Worm (Caenorhabditis elegans) whole organism, young adult: ENCODE data around the gene prx-12.

Source experiments
- B0261.1 ChIP-seq: sonication (generic microtip); optimal IDR thresholded peaks from 2 replicates; lab custom pipeline; 2016; ENCODE audit warnings: mild to moderate bottlenecking, missing genetic modification characterization, moderate library complexity, missing compliant biosample characterization
- B0336.3 ChIP-seq: fragments of 200-800 bp; sonication (Bioruptor generic); IDR thresholded peaks from 2 replicates; pipeline ENCODE4 v1.3.6; 2022; ENCODE audit warnings: missing genetic modification characterization, missing compliant biosample characterization
- F10E7.11 ChIP-seq: sonication (generic microtip); optimal IDR thresholded peaks from 2 replicates; lab custom pipeline; 2017; ENCODE audit warnings: mild to moderate bottlenecking, missing genetic modification characterization, moderate library complexity, missing compliant biosample characterization
- F22D6.2 ChIP-seq: sonication (generic microtip); optimal IDR thresholded peaks from 2 replicates; lab custom pipeline; 2016; ENCODE audit warnings: mild to moderate bottlenecking, missing genetic modification characterization, missing compliant biosample characterization
- F55B11.4 ChIP-seq: sonication (generic microtip); optimal IDR thresholded peaks from 2 replicates; lab custom pipeline; 2016; ENCODE audit warnings: missing compliant biosample characterization, missing genetic modification characterization, borderline replicate concordance; ENCODE audit not compliant: insufficient read depth
- K11D2.4 ChIP-seq: fragments of 200-800 bp; sonication (Bioruptor generic); IDR thresholded peaks from 2 replicates; pipeline ENCODE4 v1.3.6; 2022; ENCODE audit warnings: missing genetic modification reagents, missing genetic modification characterization, missing compliant biosample characterization
- K12H6.12 ChIP-seq: fragments of 200-800 bp; sonication (Bioruptor generic); optimal IDR thresholded peaks from 2 replicates; lab custom pipeline; 2018; ENCODE audit warnings: mild to moderate bottlenecking, missing genetic modification characterization, missing compliant biosample characterization
- Y53G8AR.9 ChIP-seq: fragments of 200-800 bp; sonication (Bioruptor generic); conservative IDR thresholded peaks from 2 replicates; pipeline ENCODE4 v1.3.6; 2022; ENCODE audit warnings: missing genetic modification reagents, missing genetic modification characterization, missing compliant biosample characterization
- Y56A3A.18 ChIP-seq: fragments of 200-800 bp; sonication (Bioruptor generic); IDR thresholded peaks from 2 replicates; pipeline ENCODE4 v1.3.6; 2022; ENCODE audit warnings: missing genetic modification reagents, missing genetic modification characterization, missing compliant biosample characterization
- attf-6 ChIP-seq: fragments of 200-800 bp; sonication (Bioruptor generic); IDR thresholded peaks from 2 replicates; pipeline ENCODE4 v1.3.6; 2022; ENCODE audit warnings: missing genetic modification reagents, missing genetic modification characterization, missing compliant biosample characterization
- bed-1 ChIP-seq: fragments of 200-800 bp; sonication (Bioruptor generic); IDR thresholded peaks from 2 replicates; pipeline ENCODE4 v1.3.6; 2022; ENCODE audit warnings: missing genetic modification reagents, missing genetic modification characterization, missing compliant biosample characterization
- cebp-1 ChIP-seq, 2 experiments: fragments of 200-800 bp in 1 of 2; sonication (Bioruptor generic) in 1 of 2; sonication (generic microtip) in 1 of 2; IDR thresholded peaks in 1 of 2; optimal IDR thresholded peaks in 1 of 2; 2 replicates each; pipeline versions ENCODE4 v1.3.6 to Lab custom; 2017 to 2022; ENCODE audit warnings: missing compliant biosample characterization in 2 of 2, missing genetic modification characterization in 2 of 2, mild to moderate bottlenecking in 1 of 2, missing genetic modification reagents in 1 of 2, moderate library complexity in 1 of 2
- ceh-27 ChIP-seq: fragments of 200-800 bp; sonication (Bioruptor generic); optimal IDR thresholded peaks from 2 replicates; lab custom pipeline; 2018; ENCODE audit warnings: mild to moderate bottlenecking, missing genetic modification characterization, moderate library complexity, missing compliant biosample characterization
- ceh-40 ChIP-seq: fragments of 200-800 bp; sonication (Bioruptor generic); IDR thresholded peaks from 2 replicates; pipeline ENCODE4 v1.3.6; 2022; ENCODE audit warnings: missing genetic modification characterization, missing compliant biosample characterization
- dpl-1 ChIP-seq: fragments of 150-350 bp; optimal IDR thresholded peaks from 2 replicates; lab custom pipeline; 2014; ENCODE audit warnings: missing biosample characterization, missing genetic modification reagents, missing genetic modification characterization
- efl-1 ChIP-seq: fragments of 150-350 bp; optimal IDR thresholded peaks from 2 replicates; lab custom pipeline; 2014; ENCODE audit warnings: missing biosample characterization, missing genetic modification reagents, missing genetic modification characterization
- ets-4 ChIP-seq: fragments of 200-800 bp; sonication (Bioruptor generic); optimal IDR thresholded peaks from 2 replicates; lab custom pipeline; 2018; ENCODE audit warnings: mild to moderate bottlenecking, missing genetic modification characterization, missing compliant biosample characterization
- hlh-12 ChIP-seq: sonication (generic microtip); optimal IDR thresholded peaks from 2 replicates; lab custom pipeline; 2016; ENCODE audit warnings: missing genetic modification characterization, missing compliant biosample characterization
- hlh-26 ChIP-seq: fragments of 200-800 bp; sonication (Bioruptor generic); conservative IDR thresholded peaks from 2 replicates; pipeline ENCODE4 v1.3.6; 2022; ENCODE audit warnings: missing genetic modification reagents, missing genetic modification characterization, missing compliant biosample characterization
- hmg-20 ChIP-seq: fragments of 200-800 bp; sonication (Bioruptor generic); IDR thresholded peaks from 2 replicates; pipeline ENCODE4 v1.3.6; 2022; ENCODE audit warnings: missing genetic modification reagents, missing genetic modification characterization, missing compliant biosample characterization
- hsf-1 ChIP-seq: fragments of 200-800 bp; sonication (Bioruptor generic); IDR thresholded peaks from 2 replicates; pipeline ENCODE4 v1.3.6; 2022; ENCODE audit warnings: missing genetic modification reagents, missing genetic modification characterization, missing compliant biosample characterization
- lag-1 ChIP-seq: fragments of 200-800 bp; sonication (Bioruptor generic); IDR thresholded peaks from 2 replicates; pipeline ENCODE4 v1.3.6; 2022; ENCODE audit warnings: missing genetic modification reagents, missing genetic modification characterization, missing compliant biosample characterization
- madf-3 ChIP-seq: fragments of 200-800 bp; sonication (Bioruptor generic); IDR thresholded peaks from 2 replicates; pipeline ENCODE4 v1.3.6; 2022; ENCODE audit warnings: missing genetic modification reagents, missing genetic modification characterization, missing compliant biosample characterization
- madf-6 ChIP-seq: fragments of 200-800 bp; sonication (Bioruptor generic); IDR thresholded peaks from 2 replicates; pipeline ENCODE4 v1.3.6; 2022; ENCODE audit warnings: missing genetic modification reagents, missing genetic modification characterization, missing compliant biosample characterization
- madf-8 ChIP-seq: fragments of 200-800 bp; sonication (Bioruptor generic); conservative IDR thresholded peaks from 2 replicates; pipeline ENCODE4 v1.3.6; 2022; ENCODE audit warnings: missing genetic modification reagents, missing genetic modification characterization, missing compliant biosample characterization
- mcd-1 ChIP-seq: fragments of 200-800 bp; sonication (Bioruptor generic); IDR thresholded peaks from 2 replicates; pipeline ENCODE4 v1.3.6; 2022; ENCODE audit warnings: missing genetic modification reagents, missing genetic modification characterization, missing compliant biosample characterization
- mel-28 ChIP-seq: sonication (generic microtip); optimal IDR thresholded peaks from 2 replicates; lab custom pipeline; 2016; ENCODE audit warnings: borderline replicate concordance, mild to moderate bottlenecking, missing genetic modification characterization, missing compliant biosample characterization
- nfya-2 ChIP-seq: fragments of 200-800 bp; sonication (Bioruptor generic); IDR thresholded peaks from 2 replicates; pipeline ENCODE4 v1.3.6; 2022; ENCODE audit warnings: missing genetic modification reagents, missing genetic modification characterization, missing compliant biosample characterization
- nhr-80 ChIP-seq: sonication (generic microtip); optimal IDR thresholded peaks from 2 replicates; lab custom pipeline; 2016; ENCODE audit warnings: missing genetic modification characterization, missing compliant biosample characterization
- repo-1 ChIP-seq: sonication (generic microtip); optimal IDR thresholded peaks from 2 replicates; lab custom pipeline; 2017; ENCODE audit warnings: mild to moderate bottlenecking, missing genetic modification characterization, missing compliant biosample characterization
- snpc-3.4 ChIP-seq: sonication (generic microtip); optimal IDR thresholded peaks from 2 replicates; lab custom pipeline; 2017; ENCODE audit warnings: missing genetic modification characterization, mild to moderate bottlenecking, missing compliant biosample characterization, antibody characterized with exemption, moderate library complexity, missing genotype, missing genetic modification reagents
- unc-62 ChIP-seq: fragments of 150-350 bp; optimal IDR thresholded peaks from 2 replicates; lab custom pipeline; 2014; ENCODE audit warnings: missing biosample characterization, missing genetic modification reagents, missing genetic modification characterization
- ztf-28 ChIP-seq: fragments of 200-800 bp; sonication (Bioruptor generic); IDR thresholded peaks from 2 replicates; pipeline ENCODE4 v1.3.6; 2022; ENCODE audit warnings: missing genetic modification reagents, missing genetic modification characterization, missing compliant biosample characterization
- ztf-3 ChIP-seq: fragments of 200-800 bp; sonication (Bioruptor generic); optimal IDR thresholded peaks from 2 replicates; lab custom pipeline; 2018; ENCODE audit warnings: mild to moderate bottlenecking, missing genetic modification characterization, missing compliant biosample characterization

The prx-12 gene

DNA sequence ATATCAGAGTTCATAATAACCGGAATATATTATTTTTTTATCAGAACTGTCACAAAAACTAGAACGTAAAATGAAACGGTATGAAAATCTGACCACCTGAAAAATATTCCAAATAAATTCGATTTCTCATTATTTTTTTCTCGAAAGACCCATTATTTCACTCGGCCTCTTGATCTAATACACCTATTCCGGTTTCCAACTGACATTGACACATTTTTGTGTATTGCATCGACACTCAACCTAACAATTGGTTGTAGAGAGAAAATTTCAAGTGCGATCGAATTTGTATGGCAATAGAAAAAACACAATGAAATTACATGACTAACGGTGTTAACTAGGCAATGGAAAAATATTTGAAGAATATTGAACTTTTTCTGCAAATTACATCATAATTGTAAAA, 7.2 kb upstream of the prx-12 start:
- TF ChIP-seq ceh-40 (GFP tag; lab: Robert Waterston, UW) (no peak), F22D6.2 (no peak), hlh-26 (GFP tag; lab: Robert Waterston, UW) (no peak), cebp-1 (GFP tag; IDR thresholded peaks at IDR 0.05; lab: Robert Waterston, UW) (no peak), cebp-1 (tag; optimal IDR thresholded peaks at IDR 0.05; lab: Kevin White, UChicago) (no peak), B0336.3 (GFP tag; lab: Robert Waterston, UW) (no peak), mel-28 (tag; lab: Kevin White, UChicago) (no peak), mcd-1 (no peak), F55B11.4 (tag; lab: Kevin White, UChicago) (no peak), madf-6 (GFP tag; lab: Robert Waterston, UW) (no peak), lag-1 (GFP tag; lab: Robert Waterston, UW) (no peak), bed-1 (GFP tag; lab: Robert Waterston, UW) (no peak), madf-8 (no peak)

DNA sequence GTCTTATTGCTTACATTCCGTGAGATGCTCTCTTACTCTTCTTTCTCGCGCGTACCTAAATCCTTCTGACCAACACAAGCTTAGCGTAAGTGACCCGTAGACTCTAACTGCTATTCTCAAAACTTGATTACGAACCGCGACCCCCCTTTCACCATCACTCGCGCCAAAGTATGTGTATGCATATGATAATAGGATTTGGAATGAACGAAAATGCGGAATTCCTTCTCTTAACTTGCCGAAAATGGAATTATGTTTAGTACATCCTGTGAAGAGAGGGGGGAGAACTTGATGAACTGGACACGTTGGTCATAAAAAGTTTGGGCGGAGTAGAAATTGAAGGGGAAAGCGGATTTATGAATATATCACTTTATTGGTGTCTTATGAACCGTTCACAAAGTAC, 6.2 kb upstream of the prx-12 start:
- TF ChIP-seq ceh-27 (GFP tag; lab: Kevin White, UChicago), result peak; percentile 26
- no peak for TF ChIP-seq nfya-2 (GFP tag; lab: Robert Waterston, UW)
- TF ChIP-seq, all 124 proteins: peak for 1

DNA sequence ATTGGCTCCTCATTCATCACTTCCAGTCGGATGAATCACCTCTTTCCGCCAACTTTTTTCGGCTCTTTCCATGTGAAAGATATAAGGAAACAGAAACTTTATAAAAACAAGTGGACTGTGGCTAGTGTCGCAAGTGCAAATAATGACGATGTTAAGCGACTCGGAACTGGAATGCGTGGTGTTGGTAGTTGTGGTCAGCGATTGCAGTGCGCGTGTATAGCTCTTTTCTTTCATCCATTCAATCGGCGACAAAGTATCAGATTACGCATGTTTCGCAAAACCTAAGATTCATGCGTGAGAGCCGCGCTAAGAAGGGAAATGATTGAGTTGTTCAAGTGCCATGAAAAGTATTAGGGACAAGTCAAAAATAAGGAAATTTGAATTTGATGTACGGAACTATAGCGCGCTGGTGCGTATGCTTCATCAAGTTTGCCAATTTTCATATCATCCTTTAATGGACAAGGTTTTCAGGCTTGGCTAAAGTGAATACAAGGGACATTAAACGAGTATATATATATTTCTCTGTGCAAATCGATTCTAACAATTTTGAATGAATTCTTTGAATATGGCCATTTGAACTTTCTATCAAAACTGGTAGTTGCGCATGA, 5.3 kb upstream of the prx-12 start:
- TF ChIP-seq snpc-3.4 (tag; lab: Kevin White, UChicago), result no peak
- TF ChIP-seq F10E7.11 (tag; lab: Kevin White, UChicago), result no peak
- no peak for TF ChIP-seq B0336.3 (GFP tag; lab: Robert Waterston, UW)
- no peak for TF ChIP-seq hmg-20 (GFP tag; lab: Robert Waterston, UW)
- TF ChIP-seq efl-1, result no peak
- no peak for TF ChIP-seq madf-3 (GFP tag; lab: Robert Waterston, UW)
- no peak for TF ChIP-seq hsf-1 (GFP tag; lab: Robert Waterston, UW)

DNA sequence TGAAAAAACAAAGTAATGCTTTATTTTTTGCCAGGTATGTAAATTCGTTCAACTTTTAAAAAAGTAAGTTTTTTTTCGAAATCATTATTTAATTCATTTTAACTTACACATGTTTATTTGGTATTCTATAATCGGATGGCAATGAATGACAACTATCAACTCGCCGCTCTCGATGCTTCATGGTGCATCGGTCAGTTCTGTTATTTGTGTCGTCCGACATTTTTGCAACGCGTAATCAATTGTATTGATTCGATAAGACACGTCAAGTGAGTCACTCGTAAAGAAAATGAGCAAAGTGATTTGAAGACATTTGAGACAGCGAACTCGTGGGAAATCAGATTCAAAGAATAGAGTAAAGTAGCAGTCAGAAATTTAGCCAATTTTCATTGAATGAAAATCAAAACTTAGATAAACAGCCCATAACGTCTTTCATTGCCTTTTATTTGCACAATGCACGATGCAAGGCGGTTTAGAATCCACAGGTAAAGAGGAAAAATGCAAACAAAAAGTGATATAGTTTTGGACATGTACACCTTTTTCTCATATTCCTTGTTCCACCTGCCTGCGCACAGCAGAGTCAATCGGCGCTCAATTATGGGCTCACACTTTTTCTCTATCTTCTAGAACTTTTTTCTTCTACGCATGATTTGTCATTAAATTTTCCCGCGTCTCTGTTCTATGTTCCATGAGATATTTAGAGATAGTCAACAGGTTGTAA, 7.5 kb downstream of the prx-12 start:
- TF ChIP-seq nhr-80 (peak; percentile 69), ztf-3 (GFP tag; lab: Kevin White, UChicago) (no peak)
- TF ChIP-seq, all 124 proteins: peak for 1

DNA sequence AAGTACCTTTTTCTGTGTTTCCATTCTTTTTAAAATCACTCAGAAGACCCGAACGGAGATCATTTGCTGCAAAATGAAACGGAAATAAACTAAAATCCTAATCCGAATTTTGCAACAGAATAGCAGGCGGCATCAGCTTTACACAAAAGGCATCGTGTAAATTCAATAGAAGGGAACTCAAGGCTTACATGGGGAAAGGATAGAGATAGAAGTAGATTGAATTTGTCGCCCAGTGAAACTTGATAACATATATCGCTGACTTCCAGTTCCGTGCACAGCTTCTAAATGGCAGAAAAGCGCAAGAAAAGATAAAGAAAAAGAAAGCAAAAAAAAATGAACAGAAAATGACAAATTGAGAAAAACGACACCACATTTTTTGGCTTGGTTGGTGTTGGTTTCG, 12.8 kb downstream of the prx-12 start, which contains the start of gene slo-2:
slo-2 (minus strand) TSS at position 24 of the 400 bp plus-strand sequence.
- no peak for TF ChIP-seq hmg-20 (GFP tag; lab: Robert Waterston, UW)
- no peak for TF ChIP-seq attf-6
- no peak for TF ChIP-seq dpl-1 (GFP tag; lab: Kevin White, UChicago)
- TF ChIP-seq cebp-1 (GFP tag; IDR thresholded peaks at IDR 0.05; lab: Robert Waterston, UW), result no peak
- no peak for TF ChIP-seq cebp-1 (tag; optimal IDR thresholded peaks at IDR 0.05; lab: Kevin White, UChicago)
- TF ChIP-seq unc-62 (GFP tag; lab: Kevin White, UChicago), result no peak
- TF ChIP-seq K12H6.12, result no peak

DNA sequence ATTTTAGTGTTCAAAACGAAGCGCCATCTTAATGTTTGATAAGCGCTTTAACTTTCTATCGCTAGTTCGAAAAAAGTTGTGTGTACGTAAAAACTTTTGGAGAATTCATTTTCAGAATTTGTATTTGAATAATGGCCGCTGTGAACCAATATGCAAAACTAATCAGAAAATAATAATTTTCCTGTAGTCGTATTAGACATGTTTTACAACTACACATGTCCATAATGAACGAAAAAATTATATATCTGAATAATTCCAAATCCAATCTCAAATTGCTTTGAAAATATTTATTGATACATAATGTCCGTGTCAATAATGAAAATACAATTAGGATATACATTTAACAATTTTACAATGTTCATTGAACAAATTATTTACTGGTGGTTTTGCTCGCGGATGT, 13.7 kb downstream of the prx-12 start:
- TF ChIP-seq K11D2.4 (GFP tag; lab: Robert Waterston, UW) (no peak), ztf-28 (no peak), hlh-12 (no peak), nhr-80 (peak; percentile 4), repo-1 (tag; lab: Kevin White, UChicago) (no peak), Y56A3A.18 (no peak), ets-4 (no peak), B0261.1 (tag; lab: Kevin White, UChicago) (no peak), Y53G8AR.9 (GFP tag; lab: Robert Waterston, UW) (peak; percentile 17; the same call in 1 of the 2 replicates), efl-1 (no peak)
